Worm (Caenorhabditis elegans) whole organism, L4/young adult: ENCODE results near the gene nhr-120.

ENCODE experiments used
- W03F9.2 ChIP-seq: fragments of 150-350 bp; optimal IDR thresholded peaks from 2 replicates; lab custom pipeline; 2014; ENCODE audit warnings: missing biosample characterization, missing genetic modification characterization
- dao-5 ChIP-seq: sonication (generic microtip); optimal IDR thresholded peaks from 2 replicates; lab custom pipeline; 2016; ENCODE audit warnings: missing genotype, missing genetic modification characterization, moderate library complexity, missing compliant biosample characterization
- him-1 ChIP-seq: sonication (generic microtip); optimal IDR thresholded peaks from 2 replicates; lab custom pipeline; 2016; ENCODE audit warnings: missing genotype, missing genetic modification reagents, missing genetic modification characterization, missing compliant biosample characterization

The nhr-120 gene

ce11 chrX:6637933-6638332 is 2.5 kb downstream of the nhr-120 start:
- TF ChIP-seq W03F9.2 (tag; lab: Kevin White, UChicago) (no peak), dao-5 (tag; lab: Kevin White, UChicago) (no peak), him-1 (tag; lab: Kevin White, UChicago) (no peak)

- TF ChIP-seq W03F9.2 (tag; lab: Kevin White, UChicago) (no peak), him-1 (tag; lab: Kevin White, UChicago) (no peak), dao-5 (tag; lab: Kevin White, UChicago) (no peak)
Observed at ce11 chrX:6635173-6635572, 5.2 kb downstream of the nhr-120 start, which contains the start of gene aexr-1. Gene aexr-1, minus strand, starts transcription at chrX:6635273.

DNA sequence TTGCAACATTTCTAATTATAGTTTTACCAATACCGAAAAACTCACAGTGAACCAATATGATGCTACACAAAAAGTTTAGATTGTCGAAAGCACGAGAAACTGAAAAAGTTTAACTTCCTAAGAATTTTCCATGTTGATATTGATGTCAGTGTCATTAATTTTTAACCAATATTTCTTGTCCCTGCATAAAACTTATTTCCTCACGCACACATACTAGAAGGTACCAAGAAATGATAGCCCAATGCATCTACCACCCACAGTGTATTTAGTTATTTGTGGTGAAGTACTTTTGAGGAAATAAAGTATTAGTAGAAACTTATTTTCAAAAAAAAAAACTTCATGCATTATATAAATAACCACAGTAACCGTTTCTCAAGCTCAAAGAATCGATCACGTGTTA is 9.0 kb downstream of the nhr-120 start, which contains the start of gene aexr-2:
Gene aexr-2, minus strand, starts transcription at position 101 of the 400 bp plus-strand sequence.
- TF ChIP-seq W03F9.2 (tag; lab: Kevin White, UChicago) (no peak), dao-5 (tag; lab: Kevin White, UChicago) (no peak), him-1 (tag; lab: Kevin White, UChicago) (no peak)

DNA sequence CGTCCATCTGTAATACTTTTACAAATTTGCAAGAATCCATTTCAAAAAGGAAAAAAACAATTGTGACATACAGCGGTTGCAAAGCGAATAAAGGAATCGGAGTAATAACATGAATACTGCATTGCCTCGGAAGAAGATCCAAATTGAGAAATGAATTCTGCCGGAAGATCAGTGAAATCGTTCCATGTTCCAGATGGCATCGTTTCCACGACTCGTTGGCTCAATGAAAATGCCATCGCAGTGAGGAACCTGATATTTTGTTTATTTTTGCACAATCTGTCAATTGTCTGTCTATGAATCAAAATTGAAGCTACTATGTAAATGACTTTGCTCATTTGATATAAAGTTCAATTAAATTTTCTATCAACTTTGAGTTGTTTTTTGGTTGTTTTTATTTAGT is 9.8 kb downstream of the nhr-120 start:
- TF ChIP-seq dao-5 (tag; lab: Kevin White, UChicago) (no peak), him-1 (tag; lab: Kevin White, UChicago) (no peak), W03F9.2 (tag; lab: Kevin White, UChicago) (no peak)

ce11 chrX:6625275-6625674 is 15.1 kb downstream of the nhr-120 start:
- TF ChIP-seq him-1 (tag; lab: Kevin White, UChicago) (no peak), W03F9.2 (tag; lab: Kevin White, UChicago) (no peak)

DNA sequence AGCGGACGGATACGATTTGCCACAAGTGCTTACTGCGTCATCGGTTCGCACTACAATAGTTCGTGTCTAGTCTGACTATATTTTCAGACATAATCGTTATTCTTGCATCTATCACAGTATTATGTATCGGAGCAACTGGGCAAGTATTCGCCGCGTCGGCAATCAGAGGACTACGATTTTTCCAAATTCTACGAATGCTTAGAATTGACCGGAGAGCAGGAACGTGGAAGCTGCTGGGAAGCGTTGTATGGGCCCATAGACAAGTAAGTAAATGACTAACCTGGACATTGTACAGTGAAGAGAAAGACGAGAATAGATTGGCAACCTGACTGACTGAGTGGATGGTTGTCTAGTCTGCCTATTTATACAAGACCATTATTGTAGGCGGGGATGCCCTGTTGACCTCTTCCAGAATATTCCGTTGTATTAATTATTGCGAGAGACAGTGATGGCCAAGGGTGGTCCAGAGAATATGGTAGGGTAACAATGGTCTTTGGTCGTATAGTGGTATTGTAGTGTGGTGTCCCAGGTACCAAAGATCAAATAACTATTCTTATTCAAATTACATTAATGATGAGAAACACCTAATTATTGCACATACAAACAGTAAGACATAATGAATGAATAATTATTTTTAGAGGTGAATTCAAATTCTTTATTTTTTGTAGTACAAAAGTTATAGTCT is 17.7 kb downstream of the nhr-120 start, which contains the start of gene clec-266:
Gene clec-266, minus strand, starts transcription at position 364 of the 685 bp plus-strand sequence.
- TF ChIP-seq W03F9.2 (tag; lab: Kevin White, UChicago) (no peak), dao-5 (tag; lab: Kevin White, UChicago) (no peak), him-1 (tag; lab: Kevin White, UChicago) (no peak)

DNA sequence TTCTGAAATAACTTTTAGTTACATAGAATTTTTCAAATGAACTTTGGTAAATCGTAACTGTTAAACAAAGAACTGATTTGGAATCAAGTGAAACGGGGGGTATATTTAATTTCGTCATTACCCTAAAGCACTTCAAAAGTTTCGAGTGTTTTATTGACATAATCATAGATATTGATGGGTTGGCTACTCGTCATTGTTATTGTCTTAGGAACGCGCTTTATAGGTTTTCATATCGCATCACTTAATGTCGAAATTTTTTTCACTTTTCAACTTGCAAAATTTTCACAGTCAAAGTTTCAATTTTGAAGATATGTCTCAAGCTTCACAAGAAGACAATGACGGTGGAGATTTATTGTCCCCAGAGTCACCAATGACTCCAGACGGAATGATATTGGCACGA is 21.7 kb downstream of the nhr-120 start, which contains the start of gene kqt-1:
Gene kqt-1, plus strand, starts transcription at position 301 of the 400 bp plus-strand sequence.
- TF ChIP-seq dao-5 (tag; lab: Kevin White, UChicago) = no peak
- no peak for TF ChIP-seq him-1 (tag; lab: Kevin White, UChicago)
- TF ChIP-seq W03F9.2 (tag; lab: Kevin White, UChicago) = no peak

- TF ChIP-seq dao-5 (tag; lab: Kevin White, UChicago) (no peak), W03F9.2 (tag; lab: Kevin White, UChicago) (no peak), him-1 (tag; lab: Kevin White, UChicago) (no peak)
Observed at ce11 chrX:6617622-6618021, 22.8 kb downstream of the nhr-120 start.

DNA sequence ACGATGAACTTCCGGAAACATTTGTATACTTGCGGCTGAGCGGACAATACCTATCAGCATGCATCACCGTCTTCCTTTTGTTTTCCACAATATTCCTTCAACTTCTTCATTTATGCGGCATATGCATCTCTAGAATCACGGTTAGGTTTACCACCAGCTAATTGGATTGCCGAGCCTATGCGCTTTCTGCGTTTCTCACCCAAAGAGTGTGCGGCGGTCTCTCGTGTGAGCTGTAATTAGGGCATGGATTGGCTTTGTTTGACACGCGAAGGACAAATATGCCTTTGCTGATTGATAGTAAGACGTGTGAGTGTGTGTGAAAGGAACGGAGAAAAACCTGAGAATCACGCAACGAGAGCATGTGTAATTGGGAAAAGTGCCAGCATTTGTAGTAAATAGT is 26.9 kb downstream of the nhr-120 start:
- TF ChIP-seq W03F9.2 (tag; lab: Kevin White, UChicago) = no peak
- TF ChIP-seq him-1 (tag; lab: Kevin White, UChicago) = no peak
- TF ChIP-seq dao-5 (tag; lab: Kevin White, UChicago) = no peak

- TF ChIP-seq him-1 (tag; lab: Kevin White, UChicago) (no peak), dao-5 (tag; lab: Kevin White, UChicago) (no peak), W03F9.2 (tag; lab: Kevin White, UChicago) (no peak)
Observed at ce11 chrX:6609717-6610116, 30.7 kb downstream of the nhr-120 start, which contains the start of gene C25B8.8. Gene C25B8.8, plus strand, starts transcription at chrX:6610017.

DNA sequence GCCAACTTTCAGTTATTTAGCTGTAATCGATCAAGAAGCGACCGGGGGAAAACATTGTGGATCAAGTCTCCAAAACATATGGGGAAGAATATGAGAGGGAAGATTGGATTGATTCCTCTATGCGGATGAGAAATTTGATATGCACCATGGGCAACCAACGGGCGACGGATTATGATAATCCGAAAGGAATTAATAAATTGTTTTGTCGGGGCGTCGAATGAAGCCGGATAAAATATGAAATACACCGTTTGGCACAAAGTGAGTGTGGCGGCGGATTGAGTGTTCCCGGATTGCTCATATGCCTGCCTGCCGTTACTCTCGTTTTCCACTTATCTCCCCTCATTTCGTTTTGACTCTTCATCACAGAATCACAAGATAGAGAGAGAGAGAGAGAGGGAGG is 31.2 kb downstream of the nhr-120 start:
- TF ChIP-seq dao-5 (tag; lab: Kevin White, UChicago) (no peak), W03F9.2 (tag; lab: Kevin White, UChicago) (no peak), him-1 (tag; lab: Kevin White, UChicago) (no peak)

- TF ChIP-seq dao-5 (tag; lab: Kevin White, UChicago) = no peak
- TF ChIP-seq W03F9.2 (tag; lab: Kevin White, UChicago) = no peak
- no peak for TF ChIP-seq him-1 (tag; lab: Kevin White, UChicago)
Observed at ce11 chrX:6607599-6607998, 32.8 kb downstream of the nhr-120 start.

DNA sequence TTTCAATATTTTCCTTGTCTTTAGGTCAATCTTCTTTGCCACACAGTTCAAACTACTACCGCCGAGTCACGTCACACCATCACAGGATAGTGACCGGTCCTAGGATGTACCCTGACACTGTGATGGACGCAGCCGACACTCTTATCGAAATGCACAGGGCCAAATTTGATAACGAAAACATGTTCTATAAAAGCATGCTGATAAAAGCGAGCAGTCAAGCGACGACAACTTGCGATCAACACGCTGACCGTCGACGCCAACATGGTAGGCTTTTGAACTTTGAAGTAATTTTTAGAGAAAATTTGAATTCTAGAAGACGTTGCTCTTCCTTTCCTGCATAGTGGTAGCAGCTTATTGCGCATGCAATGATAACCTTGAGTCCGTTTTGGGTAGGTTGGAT is 33.4 kb downstream of the nhr-120 start, which contains the start of gene cpr-6:
Gene cpr-6, plus strand, starts transcription at position 217 of the 400 bp plus-strand sequence.
- TF ChIP-seq him-1 (tag; lab: Kevin White, UChicago) (no peak), dao-5 (tag; lab: Kevin White, UChicago) (no peak), W03F9.2 (tag; lab: Kevin White, UChicago) (no peak)

ce11 chrX:6603098-6603497 is 37.3 kb downstream of the nhr-120 start, which contains the start of gene F23G4.1:
Gene F23G4.1, minus strand, starts transcription at chrX:6603198.
- TF ChIP-seq W03F9.2 (tag; lab: Kevin White, UChicago) (no peak), him-1 (tag; lab: Kevin White, UChicago) (no peak), dao-5 (tag; lab: Kevin White, UChicago) (no peak)
